Worm (Caenorhabditis elegans) whole organism, L3 larva: ENCODE results near the gene ehn-3.
"Not testable (repeated sequence)": the region's sequence is repeated elsewhere in the genome, so short reads cannot be mapped to it uniquely, and the experiment has no call there.

Experiments
- R02D3.7 ChIP-seq: fragments of 150-350 bp; optimal IDR thresholded peaks from 2 replicates; lab custom pipeline; 2014; ENCODE audit warnings: missing biosample characterization, missing genetic modification characterization
- ZK546.5 ChIP-seq: sonication (generic microtip); optimal IDR thresholded peaks from 2 replicates; lab custom pipeline; 2017; ENCODE audit warnings: missing biosample characterization, missing genetic modification characterization
- aly-2 ChIP-seq: fragments of 150-350 bp; optimal IDR thresholded peaks from 2 replicates; lab custom pipeline; 2014; ENCODE audit warnings: missing biosample characterization, missing genetic modification characterization
- ama-1 ChIP-seq: fragments of 150-350 bp; optimal IDR thresholded peaks from 2 replicates; lab custom pipeline; 2018
- ceh-16 ChIP-seq: sonication (generic microtip); optimal IDR thresholded peaks from 2 replicates; lab custom pipeline; 2017; ENCODE audit warnings: missing biosample characterization, missing genetic modification characterization
- ceh-82 ChIP-seq: fragments of 150-350 bp; optimal IDR thresholded peaks from 2 replicates; lab custom pipeline; 2014; ENCODE audit warnings: missing biosample characterization, missing genetic modification characterization
- elt-2 ChIP-seq: sonication (generic microtip); optimal IDR thresholded peaks from 2 replicates; lab custom pipeline; 2016; ENCODE audit warnings: missing genetic modification reagents, mild to moderate bottlenecking, missing genetic modification characterization, missing compliant biosample characterization
- elt-3 ChIP-seq, 3 experiments: fragments of 150-350 bp in 1 of 3; sonication (generic microtip) in 2 of 3; optimal IDR thresholded peaks; 2 replicates in 2 of 3; 4 replicates in 1 of 3; lab custom pipeline; 2014 to 2017; ENCODE audit warnings: missing biosample characterization in 3 of 3, missing genetic modification characterization in 3 of 3
- eor-1 ChIP-seq, 2 experiments: fragments of 150-350 bp; optimal IDR thresholded peaks; 2 replicates each; lab custom pipeline; 2014 to 2018; ENCODE audit warnings: missing biosample characterization in 2 of 2, missing genetic modification characterization in 2 of 2
- fkh-2 ChIP-seq: fragments of 150-350 bp; optimal IDR thresholded peaks from 2 replicates; lab custom pipeline; 2014; ENCODE audit warnings: missing biosample characterization, missing genetic modification reagents, missing genetic modification characterization
- fos-1 ChIP-seq: fragments of 150-350 bp; optimal IDR thresholded peaks from 2 replicates; lab custom pipeline; 2014; ENCODE audit warnings: missing biosample characterization, missing genetic modification characterization
- lin-39 ChIP-seq: fragments of 150-350 bp; optimal IDR thresholded peaks from 2 replicates; lab custom pipeline; 2018; ENCODE audit warnings: missing biosample characterization, missing genetic modification reagents, missing genetic modification characterization
- lsy-12 ChIP-seq: sonication (generic microtip); optimal IDR thresholded peaks from 2 replicates; lab custom pipeline; 2016; ENCODE audit warnings: mild to moderate bottlenecking, missing genetic modification characterization, missing compliant biosample characterization
- mdl-1 ChIP-seq: fragments of 150-350 bp; optimal IDR thresholded peaks from 2 replicates; lab custom pipeline; 2014; ENCODE audit warnings: missing biosample characterization, missing genetic modification characterization
- mml-1 ChIP-seq: fragments of 150-350 bp; sonication (generic microtip); optimal IDR thresholded peaks from 3 replicates; lab custom pipeline; 2014; ENCODE audit warnings: missing biosample characterization, missing genetic modification characterization
- nhr-23 ChIP-seq: fragments of 150-350 bp; optimal IDR thresholded peaks from 2 replicates; lab custom pipeline; 2014; ENCODE audit warnings: missing biosample characterization, missing genetic modification reagents, missing genetic modification characterization
- nhr-237 ChIP-seq: fragments of 150-350 bp; optimal IDR thresholded peaks from 2 replicates; lab custom pipeline; 2014; ENCODE audit warnings: missing biosample characterization, missing genetic modification characterization
- nhr-25 ChIP-seq: sonication (generic microtip); optimal IDR thresholded peaks from 2 replicates; lab custom pipeline; 2017; ENCODE audit warnings: missing biosample characterization, missing genetic modification characterization
- nhr-43 ChIP-seq: sonication (generic microtip); optimal IDR thresholded peaks from 2 replicates; lab custom pipeline; 2016; ENCODE audit warnings: mild to moderate bottlenecking, missing genetic modification characterization, missing compliant biosample characterization; ENCODE audit not compliant: poor library complexity, severe bottlenecking
- nhr-67 ChIP-seq: fragments of 150-350 bp; optimal IDR thresholded peaks from 2 replicates; lab custom pipeline; 2014; ENCODE audit warnings: missing biosample characterization, missing genetic modification characterization
- nhr-76 ChIP-seq: fragments of 150-350 bp; sonication (generic microtip); optimal IDR thresholded peaks from 5 replicates; lab custom pipeline; 2014; ENCODE audit warnings: missing biosample characterization, missing genetic modification characterization
- nhr-77 ChIP-seq: fragments of 150-350 bp; optimal IDR thresholded peaks from 2 replicates; lab custom pipeline; 2014; ENCODE audit warnings: missing biosample characterization, missing genetic modification characterization
- pha-4 ChIP-seq: fragments of 150-350 bp; optimal IDR thresholded peaks from 2 replicates; lab custom pipeline; 2014; ENCODE audit warnings: missing biosample characterization, missing genetic modification reagents, missing genetic modification characterization
- pqm-1 ChIP-seq: fragments of 150-350 bp; optimal IDR thresholded peaks from 2 replicates; lab custom pipeline; 2017; ENCODE audit warnings: missing biosample characterization, missing genetic modification characterization, inconsistent platforms
- sea-2 ChIP-seq: fragments of 150-350 bp; sonication (generic microtip); optimal IDR thresholded peaks from 4 replicates; lab custom pipeline; 2014; ENCODE audit warnings: missing biosample characterization, missing genetic modification reagents, missing genetic modification characterization
- snpc-4 ChIP-seq: fragments of 150-350 bp; optimal IDR thresholded peaks from 2 replicates; lab custom pipeline; 2014; ENCODE audit warnings: missing biosample characterization, missing genetic modification characterization
- tbx-2 ChIP-seq: sonication (generic microtip); optimal IDR thresholded peaks from 2 replicates; lab custom pipeline; 2016; ENCODE audit warnings: mild to moderate bottlenecking, missing genetic modification characterization, missing compliant biosample characterization
- unc-39 ChIP-seq: sonication (generic microtip); optimal IDR thresholded peaks from 4 replicates; lab custom pipeline; 2017; ENCODE audit warnings: missing biosample characterization, missing genetic modification characterization

The ehn-3 gene

ce11 chrIV:5419122-5419521 lies at the start of gene ehn-3:
Gene ehn-3 (minus strand): TSS chrIV:5419222.
- TF ChIP-seq nhr-76 (tag; lab: Kevin White, UChicago) (no peak), ZK546.5 (no peak), mml-1 (tag; lab: Kevin White, UChicago) (no peak)

- TF ChIP-seq snpc-4, elt-2, lin-39 (tag; lab: Kevin White, UChicago): not testable (repeated sequence)
Observed at ce11 chrIV:5464403-5464802, 45.4 kb upstream of the ehn-3 start, which contains the start of gene Y52D5A.2. Gene Y52D5A.2 (minus strand): TSS chrIV:5464503.

ce11 chrIV:5462820-5463219 lies 43.8 kb upstream of the ehn-3 start:
- no peak for TF ChIP-seq ZK546.5
- TF ChIP-seq nhr-77 = no peak
- TF ChIP-seq fkh-2 (tag; lab: Kevin White, UChicago) = no peak
- no peak for TF ChIP-seq nhr-67 (tag; lab: Kevin White, UChicago)
- TF ChIP-seq pqm-1 = no peak
- no peak for TF ChIP-seq nhr-43 (tag; lab: Kevin White, UChicago)
- TF ChIP-seq sea-2 (GFP tag; lab: Kevin White, UChicago) = no peak

- not testable (repeated sequence) for TF ChIP-seq eor-1 (tag; optimal IDR thresholded peaks at IDR 0.05; lab: Kevin White, UChicago); snpc-4 (tag; lab: Kevin White, UChicago); sea-2 (GFP tag; lab: Kevin White, UChicago)
Observed at ce11 chrIV:5455999-5456398, 37.0 kb upstream of the ehn-3 start, which contains the start of gene Y4C6A.3. Gene Y4C6A.3 (minus strand): TSS chrIV:5456099.

ce11 chrIV:5452667-5453066 lies 33.6 kb upstream of the ehn-3 start, which contains the start of gene Y4C6A.4:
Gene Y4C6A.4 (plus strand): TSS chrIV:5452967.
- TF ChIP-seq sea-2 (GFP tag; lab: Kevin White, UChicago) (no peak), nhr-25 (tag; lab: Kevin White, UChicago) (no peak), tbx-2 (tag; lab: Kevin White, UChicago) (no peak)
- TF ChIP-seq, all 47 proteins: peak for 0

- TF ChIP-seq mml-1 (tag; lab: Kevin White, UChicago) (no peak), fos-1 (no peak)
Observed at ce11 chrIV:5438705-5439104, 19.7 kb upstream of the ehn-3 start, which contains the start of gene mgl-3. Gene mgl-3 (plus strand): TSS chrIV:5439005.

ce11 chrIV:5415696-5416095 lies 3.3 kb downstream of the ehn-3 start, which contains the start of gene spp-7:
Gene spp-7 (minus strand): TSS chrIV:5415796.
- TF ChIP-seq mml-1 (tag; lab: Kevin White, UChicago) (no peak), R02D3.7 (tag; lab: Kevin White, UChicago) (no peak), nhr-23 (tag; lab: Kevin White, UChicago) (no peak), mdl-1 (tag; lab: Kevin White, UChicago) (no peak), ceh-16 (tag; lab: Kevin White, UChicago) (no peak), aly-2 (no peak), nhr-43 (tag; lab: Kevin White, UChicago) (no peak), elt-3 (tag; optimal IDR thresholded peaks at IDR 0.05; lab: Kevin White, UChicago) (no peak), tbx-2 (tag; lab: Kevin White, UChicago) (no peak), nhr-237 (tag; lab: Kevin White, UChicago) (no peak), lsy-12 (no peak), fkh-2 (tag; lab: Kevin White, UChicago) (no peak), ceh-82 (tag; lab: Kevin White, UChicago) (no peak), pha-4 (tag; lab: Kevin White, UChicago) (no peak), ama-1 (no peak), nhr-67 (tag; lab: Kevin White, UChicago) (no peak), unc-39 (tag; lab: Kevin White, UChicago) (no peak), nhr-77 (no peak)
